Fruit fly (Drosophila melanogaster) whole organism, embryonic: ENCODE results near the gene Dredd.

ENCODE experiments used
- Asciz ChIP-seq: fragments of 200-800 bp; sonication (Bioruptor generic); optimal IDR thresholded peaks from 2 replicates; lab custom pipeline; 2017; ENCODE audit warnings: missing biosample characterization, mild to moderate bottlenecking, missing genetic modification characterization, missing genetic modification reagents
- BEAF-32 ChIP-seq: fragments of 200-800 bp; sonication (Bioruptor generic); optimal IDR thresholded peaks from 3 replicates; lab custom pipeline; 2017; ENCODE audit warnings: missing biosample characterization, missing genetic modification characterization, mild to moderate bottlenecking, moderate library complexity, missing genetic modification reagents
- CG10431 ChIP-seq: fragments of 200-800 bp; sonication (Bioruptor generic); optimal IDR thresholded peaks from 3 replicates; lab custom pipeline; 2018; ENCODE audit warnings: missing biosample characterization, mild to moderate bottlenecking, missing genetic modification characterization
- CG10543 ChIP-seq: fragments of 200-800 bp; sonication (Bioruptor generic); optimal IDR thresholded peaks from 3 replicates; lab custom pipeline; 2017; ENCODE audit warnings: missing biosample characterization, mild to moderate bottlenecking, missing genetic modification characterization, moderate library complexity
- CG12104 ChIP-seq: fragments of 200-800 bp; sonication (Bioruptor generic); optimal IDR thresholded peaks from 3 replicates; lab custom pipeline; 2016; ENCODE audit warnings: missing biosample characterization, missing genetic modification characterization
- CG14050 ChIP-seq: fragments of 200-800 bp; sonication (Bioruptor generic); IDR thresholded peaks from 3 replicates; pipeline ENCODE4 v1.3.6; 2022; ENCODE audit warnings: missing biosample characterization, missing genetic modification characterization
- CG14667 ChIP-seq: fragments of 200-800 bp; sonication (Bioruptor generic); IDR thresholded peaks from 2 replicates; pipeline ENCODE4 v1.3.6; 2022; ENCODE audit warnings: missing biosample characterization, missing genetic modification characterization
- CG15073 ChIP-seq: fragments of 200-800 bp; sonication (Bioruptor generic); optimal IDR thresholded peaks from 2 replicates; lab custom pipeline; 2016; ENCODE audit warnings: missing biosample characterization, missing genetic modification characterization
- CG17802 ChIP-seq: fragments of 200-800 bp; sonication (Bioruptor generic); optimal IDR thresholded peaks from 2 replicates; lab custom pipeline; 2018; ENCODE audit warnings: missing biosample characterization, mild to moderate bottlenecking, missing genetic modification characterization, moderate library complexity
- CG1832 ChIP-seq: fragments of 200-800 bp; sonication (Bioruptor generic); optimal IDR thresholded peaks from 2 replicates; lab custom pipeline; 2017; ENCODE audit warnings: missing biosample characterization, mild to moderate bottlenecking, missing genetic modification characterization, inconsistent platforms
- CG18599 ChIP-seq: fragments of 200-800 bp; sonication (Bioruptor generic); optimal IDR thresholded peaks from 3 replicates; lab custom pipeline; 2017; ENCODE audit warnings: missing biosample characterization, missing genetic modification characterization, mild to moderate bottlenecking, moderate library complexity, missing genetic modification reagents
- CG32767 ChIP-seq: fragments of 200-800 bp; sonication (Bioruptor generic); IDR thresholded peaks from 2 replicates; pipeline ENCODE4 v1.3.6; 2022; ENCODE audit warnings: missing biosample characterization, missing genetic modification characterization
- CG34422 ChIP-seq: fragments of 200-800 bp; sonication (Bioruptor generic); IDR thresholded peaks from 3 replicates; pipeline ENCODE4 v1.3.6; 2022; ENCODE audit warnings: missing biosample characterization, missing genetic modification characterization
- CG42726 ChIP-seq: fragments of 200-800 bp; sonication (Bioruptor generic); IDR thresholded peaks from 2 replicates; pipeline ENCODE4 v1.3.6; 2022; ENCODE audit warnings: missing biosample characterization, missing genetic modification characterization; ENCODE audit not compliant: partially characterized antibody
- CG7928 ChIP-seq: fragments of 200-800 bp; sonication (Bioruptor generic); optimal IDR thresholded peaks from 2 replicates; lab custom pipeline; 2017; ENCODE audit warnings: missing biosample characterization, mild to moderate bottlenecking, missing genetic modification characterization
- CG7987 ChIP-seq: fragments of 200-800 bp; sonication (Bioruptor generic); optimal IDR thresholded peaks from 2 replicates; lab custom pipeline; 2018; ENCODE audit warnings: missing biosample characterization, mild to moderate bottlenecking, missing genetic modification characterization, moderate library complexity
- CG9727 ChIP-seq: fragments of 200-800 bp; sonication (Bioruptor generic); optimal IDR thresholded peaks from 3 replicates; lab custom pipeline; 2017; ENCODE audit warnings: missing biosample characterization, mild to moderate bottlenecking, missing genetic modification characterization
- CHES-1-like ChIP-seq: fragments of 200-800 bp; sonication (Bioruptor generic); optimal IDR thresholded peaks from 2 replicates; lab custom pipeline; 2016; ENCODE audit warnings: missing biosample characterization, missing genetic modification characterization
- Ets65A ChIP-seq: fragments of 200-800 bp; sonication (Bioruptor generic); peaks from one replicate; lab custom pipeline; 2016; ENCODE audit warnings: missing biosample characterization, missing genetic modification characterization
- Ets97D ChIP-seq: fragments of 200-800 bp; sonication (Bioruptor generic); optimal IDR thresholded peaks from 3 replicates; lab custom pipeline; 2016; ENCODE audit warnings: missing biosample characterization, missing genetic modification characterization
- H15 ChIP-seq: fragments of 200-800 bp; sonication (Bioruptor generic); IDR thresholded peaks from 3 replicates; pipeline ENCODE4 v1.3.6; 2022; ENCODE audit warnings: missing biosample characterization, missing genetic modification characterization
- HHEX ChIP-seq: fragments of 200-800 bp; sonication (Bioruptor generic); optimal IDR thresholded peaks from 3 replicates; lab custom pipeline; 2017; ENCODE audit warnings: missing biosample characterization, mild to moderate bottlenecking, missing genetic modification characterization, missing genetic modification reagents
- Hmr ChIP-seq: fragments of 200-800 bp; sonication (Bioruptor generic); optimal IDR thresholded peaks from 3 replicates; lab custom pipeline; 2017; ENCODE audit warnings: mild to moderate bottlenecking, missing biosample characterization, missing genetic modification reagents, missing genetic modification characterization
- Hmx ChIP-seq: fragments of 200-800 bp; sonication (Bioruptor generic); optimal IDR thresholded peaks from 2 replicates; lab custom pipeline; 2016; ENCODE audit warnings: missing biosample characterization, missing genetic modification characterization
- Lpt ChIP-seq: fragments of >200 bp; optimal IDR thresholded peaks from 2 replicates; lab custom pipeline; 2018; ENCODE audit warnings: missing biosample characterization, missing genetic modification characterization
- NK7.1 ChIP-seq: fragments of 200-800 bp; sonication (Bioruptor generic); optimal IDR thresholded peaks from 3 replicates; lab custom pipeline; 2016; ENCODE audit warnings: missing biosample characterization, missing genetic modification characterization
- Neu2 ChIP-seq: fragments of 200-800 bp; sonication (Bioruptor generic); optimal IDR thresholded peaks from 3 replicates; lab custom pipeline; 2016; ENCODE audit warnings: missing biosample characterization, missing genetic modification characterization, borderline replicate concordance
- Nf-YC ChIP-seq: fragments of 200-800 bp; optimal IDR thresholded peaks from 3 replicates; lab custom pipeline; 2019; ENCODE audit warnings: missing biosample characterization, mild to moderate bottlenecking, missing genetic modification characterization, moderate library complexity
- PHDP ChIP-seq: fragments of 200-800 bp; sonication (Bioruptor generic); optimal IDR thresholded peaks from 3 replicates; lab custom pipeline; 2018; ENCODE audit warnings: missing biosample characterization, mild to moderate bottlenecking, missing genetic modification characterization, moderate library complexity
- Scr ChIP-seq: fragments of 200-800 bp; sonication (Bioruptor generic); IDR thresholded peaks from 2 replicates; pipeline ENCODE4 v1.3.6; 2022; ENCODE audit warnings: missing biosample characterization, missing genetic modification characterization; ENCODE audit not compliant: partially characterized antibody
- ato ChIP-seq: fragments of 200-800 bp; sonication (Bioruptor generic); IDR thresholded peaks from 2 replicates; pipeline ENCODE4 v1.3.6; 2022; ENCODE audit warnings: missing biosample characterization, missing genetic modification characterization; ENCODE audit not compliant: partially characterized antibody
- btn ChIP-seq: fragments of 200-800 bp; sonication (Bioruptor generic); optimal IDR thresholded peaks from 2 replicates; lab custom pipeline; 2016; ENCODE audit warnings: missing biosample characterization, missing genetic modification characterization
- cas ChIP-seq: fragments of 200-800 bp; sonication (Bioruptor generic); IDR thresholded peaks from 2 replicates; pipeline ENCODE4 v1.3.6; 2022; ENCODE audit warnings: missing biosample characterization, missing genetic modification characterization
- cato ChIP-seq: fragments of 200-800 bp; sonication (Bioruptor generic); optimal IDR thresholded peaks from 2 replicates; lab custom pipeline; 2016; ENCODE audit warnings: missing biosample characterization, missing genetic modification characterization, borderline replicate concordance
- cg ChIP-seq: fragments of 200-800 bp; sonication (Bioruptor generic); optimal IDR thresholded peaks from 3 replicates; lab custom pipeline; 2019; ENCODE audit warnings: missing biosample characterization, mild to moderate bottlenecking, missing genetic modification characterization, moderate library complexity
- dmrt11E ChIP-seq: fragments of 200-800 bp; sonication (Bioruptor generic); optimal IDR thresholded peaks from 3 replicates; lab custom pipeline; 2018; ENCODE audit warnings: missing biosample characterization, mild to moderate bottlenecking, missing genetic modification characterization, moderate library complexity
- dysf ChIP-seq: fragments of 200-800 bp; sonication (Bioruptor generic); IDR thresholded peaks from 3 replicates; pipeline ENCODE4 v1.3.6; 2022; ENCODE audit warnings: missing biosample characterization, missing genetic modification characterization
- exex ChIP-seq: fragments of 200-800 bp; sonication (Bioruptor generic); optimal IDR thresholded peaks from 4 replicates; lab custom pipeline; 2018; ENCODE audit warnings: missing biosample characterization, mild to moderate bottlenecking, missing genetic modification characterization, moderate library complexity
- fd3F ChIP-seq: fragments of 200-800 bp; sonication (Bioruptor generic); optimal IDR thresholded peaks from 2 replicates; lab custom pipeline; 2018; ENCODE audit warnings: missing biosample characterization, mild to moderate bottlenecking, missing genetic modification characterization, moderate library complexity
- fru ChIP-seq: fragments of >200 bp; optimal IDR thresholded peaks from 2 replicates; lab custom pipeline; 2017
- gem ChIP-seq: fragments of 200-800 bp; sonication (Bioruptor generic); optimal IDR thresholded peaks from 2 replicates; lab custom pipeline; 2019; ENCODE audit warnings: missing biosample characterization, mild to moderate bottlenecking, missing genetic modification characterization, moderate library complexity
- kay ChIP-seq: fragments of 200-800 bp; sonication (Bioruptor generic); optimal IDR thresholded peaks from 2 replicates; lab custom pipeline; 2016; ENCODE audit warnings: missing biosample characterization, missing genetic modification characterization
- kni ChIP-seq: fragments of 200-800 bp; sonication (Bioruptor generic); optimal IDR thresholded peaks from 3 replicates; lab custom pipeline; 2017; ENCODE audit warnings: mild to moderate bottlenecking, missing biosample characterization, missing genetic modification reagents, missing genetic modification characterization
- lab ChIP-seq: fragments of 200-800 bp; sonication (Bioruptor generic); optimal IDR thresholded peaks from 3 replicates; lab custom pipeline; 2017; ENCODE audit warnings: missing biosample characterization, missing genetic modification characterization, mild to moderate bottlenecking, moderate library complexity, missing genetic modification reagents
- lmd ChIP-seq: fragments of 200-800 bp; sonication (Bioruptor generic); IDR thresholded peaks from 2 replicates; pipeline ENCODE4 v1.3.6; 2022; ENCODE audit warnings: missing biosample characterization, missing genetic modification characterization
- mirr ChIP-seq: fragments of 200-800 bp; sonication (Bioruptor generic); optimal IDR thresholded peaks from 3 replicates; lab custom pipeline; 2018; ENCODE audit warnings: missing biosample characterization, mild to moderate bottlenecking, missing genetic modification characterization
- oc ChIP-seq: fragments of 200-800 bp; sonication (Bioruptor generic); optimal IDR thresholded peaks from 2 replicates; lab custom pipeline; 2018; ENCODE audit warnings: missing biosample characterization, mild to moderate bottlenecking, missing genetic modification characterization, moderate library complexity
- pfk ChIP-seq: fragments of 200-800 bp; sonication (Bioruptor generic); optimal IDR thresholded peaks from 2 replicates; lab custom pipeline; 2018; ENCODE audit warnings: missing biosample characterization, mild to moderate bottlenecking, missing genetic modification characterization, moderate library complexity
- pho ChIP-seq: fragments of 200-800 bp; sonication (Bioruptor generic); optimal IDR thresholded peaks from 2 replicates; lab custom pipeline; 2016; ENCODE audit warnings: missing biosample characterization, missing genetic modification characterization
- sima ChIP-seq: fragments of 200-800 bp; sonication (Bioruptor generic); optimal IDR thresholded peaks from 2 replicates; lab custom pipeline; 2016; ENCODE audit warnings: missing biosample characterization, missing genetic modification characterization
- tap ChIP-seq: fragments of 200-800 bp; optimal IDR thresholded peaks from 3 replicates; lab custom pipeline; 2019; ENCODE audit warnings: missing biosample characterization, mild to moderate bottlenecking, missing genetic modification characterization, moderate library complexity

Dredd gene

DNA sequence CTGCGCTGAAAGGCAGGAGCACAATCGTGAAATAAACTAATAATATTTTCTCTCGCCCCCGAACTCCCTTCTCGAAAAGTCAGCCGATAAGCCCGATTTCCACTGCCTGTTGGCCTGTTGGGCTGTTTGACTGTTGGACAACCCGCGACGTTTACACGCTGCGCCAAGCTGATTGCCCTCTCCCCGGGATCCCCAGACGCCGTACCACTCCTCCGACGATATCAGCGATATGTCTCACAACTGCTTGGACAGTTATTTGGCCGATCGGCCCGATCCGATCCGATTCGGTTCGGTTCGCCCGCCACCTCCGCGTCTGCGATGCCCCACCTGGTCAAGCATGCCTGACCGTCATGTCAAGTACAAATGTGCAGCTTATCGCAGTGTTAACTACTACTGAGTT lies 35.6 kb downstream of the Dredd start (continued):
- TF ChIP-seq lab (GFP tag; lab: Kevin White, UChicago) (no peak), btn (no peak), pfk (no peak), CHES-1-like (no peak), CG10543 (GFP tag; lab: Kevin White, UChicago) (peak; percentile 75), kni (GFP tag; lab: Kevin White, UChicago) (no peak), lmd (GFP tag; lab: Robert Waterston, UW) (no peak), Ets97D (no peak), Ets65A (peak; percentile 37), dmrt11E (tag; lab: Kevin White, UChicago) (no peak), Nf-YC (tag; lab: Kevin White, UChicago) (no peak), cg (GFP tag; lab: Kevin White, UChicago) (no peak), sima (GFP tag; lab: Kevin White, UChicago) (no peak), fru (lab: Kevin White, UChicago) (no peak), CG34422 (GFP tag; lab: Robert Waterston, UW) (no peak), CG14667 (GFP tag; lab: Robert Waterston, UW) (no peak), NK7.1 (no peak), Hmr (GFP tag; lab: Kevin White, UChicago) (no peak), CG7928 (GFP tag; lab: Kevin White, UChicago) (no peak), Lpt (no peak), CG7987 (GFP tag; lab: Kevin White, UChicago) (peak; percentile 84), CG14050 (GFP tag; lab: Robert Waterston, UW) (no peak), CG12104 (GFP tag; lab: Kevin White, UChicago) (no peak), CG9727 (no peak), Asciz (GFP tag; lab: Kevin White, UChicago) (no peak), gem (tag; lab: Kevin White, UChicago) (peak; percentile 9), cato (GFP tag; lab: Kevin White, UChicago) (no peak), CG32767 (no peak), cas (no peak), Hmx (GFP tag; lab: Kevin White, UChicago) (no peak), H15 (GFP tag; lab: Robert Waterston, UW) (no peak), ato (no peak), CG42726 (GFP tag; lab: Robert Waterston, UW) (no peak), pho (GFP tag; lab: Kevin White, UChicago) (no peak), dysf (GFP tag; lab: Robert Waterston, UW) (no peak), PHDP (no peak), CG10431 (GFP tag; lab: Kevin White, UChicago) (no peak), Scr (no peak), CG15073 (no peak), CG18599 (no peak), CG17802 (no peak), kay (GFP tag; lab: Kevin White, UChicago) (no peak), BEAF-32 (GFP tag; lab: Kevin White, UChicago) (no peak), tap (tag; lab: Kevin White, UChicago) (no peak), exex (tag; lab: Kevin White, UChicago) (peak; percentile 74), Neu2 (GFP tag; lab: Kevin White, UChicago) (no peak), fd3F (GFP tag; lab: Kevin White, UChicago) (no peak), oc (tag; lab: Kevin White, UChicago) (no peak), HHEX (GFP tag; lab: Kevin White, UChicago) (no peak), mirr (peak; percentile 93), CG1832 (no peak)
